ENCODE assay signal across 5 fruit fly cellular contexts in genomic region chr3L:546819-547441, dm6.
A peak's percentile ranks its signal among the peaks of the same experiment; 100 is the strongest.
TF ChIP-seq lines count a peak whose summit lies in the region.

No protein-coding gene starts in this region.

- no peak for TF ChIP-seq CTCF in whole organism, embryonic (GFP tag; optimal IDR thresholded peaks at IDR 0.05; lab: Kevin White, UChicago)

TF ChIP-seq in whole organism, adult, 20 proteins besides CTCF, POLR2A, EP300 and RAD21:
- TF ChIP-seq cic (GFP tag; optimal IDR thresholded peaks at IDR 0.05; lab: Kevin White, UChicago) (no peak), CG7045 (GFP tag; optimal IDR thresholded peaks at IDR 0.05; lab: Kevin White, UChicago) (no peak), tj (GFP tag; optimal IDR thresholded peaks at IDR 0.05; lab: Kevin White, UChicago) (no peak), CG14711 (tag; optimal IDR thresholded peaks at IDR 0.05; lab: Kevin White, UChicago) (peak; percentile 27), bab1 (GFP tag; optimal IDR thresholded peaks at IDR 0.05; lab: Kevin White, UChicago) (peak; percentile 77), CG1620 (GFP tag; optimal IDR thresholded peaks at IDR 0.05; lab: Kevin White, UChicago) (peak; percentile 5), CG12768 (GFP tag; optimal IDR thresholded peaks at IDR 0.05; lab: Kevin White, UChicago) (no peak), CG7101 (tag; optimal IDR thresholded peaks at IDR 0.05; lab: Kevin White, UChicago) (peak; percentile 74), Hr96 (GFP tag; optimal IDR thresholded peaks at IDR 0.05; lab: Kevin White, UChicago) (no peak), CG11617 (GFP tag; optimal IDR thresholded peaks at IDR 0.05; lab: Kevin White, UChicago) (peak; percentile 23)
TF ChIP-seq in whole organism, adult: peak in this region for 5.

TF ChIP-seq in whole organism, embryonic, 481 proteins besides CTCF, POLR2A, EP300 and RAD21 (continues in another document):
- peak; percentile 11 for TF ChIP-seq emc (GFP tag; optimal IDR thresholded peaks at IDR 0.05; lab: Kevin White, UChicago)
- TF ChIP-seq CG17802 (tag; optimal IDR thresholded peaks at IDR 0.05; lab: Kevin White, UChicago), result no peak
- TF ChIP-seq HLH54F (GFP tag; optimal IDR thresholded peaks at IDR 0.05; lab: Kevin White, UChicago), result peak; percentile 92
- TF ChIP-seq CG1832 (GFP tag; optimal IDR thresholded peaks at IDR 0.05; lab: Kevin White, UChicago), result no peak
- peak; percentile 84 for TF ChIP-seq CG18619 (GFP tag; optimal IDR thresholded peaks at IDR 0.05; lab: Kevin White, UChicago)
- peak; percentile 85 for TF ChIP-seq fd3F (GFP tag; optimal IDR thresholded peaks at IDR 0.05; lab: Kevin White, UChicago)
- peak; percentile 77 for TF ChIP-seq CG12071 (GFP tag; optimal IDR thresholded peaks at IDR 0.05; lab: Kevin White, UChicago)
- no peak for TF ChIP-seq CG5245 (GFP tag; optimal IDR thresholded peaks at IDR 0.05; lab: Kevin White, UChicago)
- TF ChIP-seq CG4730 (GFP tag; IDR thresholded peaks at IDR 0.05; lab: Robert Waterston, UW), result peak; percentile 67; the same call in 1 of the 2 replicates
- peak; percentile 66 for TF ChIP-seq CG4282 (GFP tag; optimal IDR thresholded peaks at IDR 0.05; lab: Kevin White, UChicago)
- TF ChIP-seq Blimp-1 (GFP tag; optimal IDR thresholded peaks at IDR 0.05; lab: Kevin White, UChicago), result no peak
- TF ChIP-seq CG9932 (GFP tag; IDR thresholded peaks at IDR 0.05; lab: Robert Waterston, UW), result peak; percentile 99
- peak; percentile 79 for TF ChIP-seq CG11695 (GFP tag; IDR thresholded peaks at IDR 0.05; lab: Robert Waterston, UW)
- TF ChIP-seq Kr (GFP tag; optimal IDR thresholded peaks at IDR 0.05; lab: Kevin White, UChicago), result no peak
- peak; percentile 65 for TF ChIP-seq Usf (GFP tag; optimal IDR thresholded peaks at IDR 0.05; lab: Kevin White, UChicago)
- no peak for TF ChIP-seq phol (tag; optimal IDR thresholded peaks at IDR 0.05; lab: Kevin White, UChicago)
- peak; percentile 95 for TF ChIP-seq mam (GFP tag; optimal IDR thresholded peaks at IDR 0.05; lab: Kevin White, UChicago)
- TF ChIP-seq gce (GFP tag; IDR thresholded peaks at IDR 0.05; lab: Robert Waterston, UW), result no peak
- TF ChIP-seq lbe (GFP tag; optimal IDR thresholded peaks at IDR 0.05; lab: Kevin White, UChicago), result no peak
- peak; percentile 83; the same call in 2 of the 3 replicates for TF ChIP-seq CG2889 (GFP tag; IDR thresholded peaks at IDR 0.05; lab: Robert Waterston, UW)

TF ChIP-seq in whole organism, prepupa, 60 proteins besides CTCF, POLR2A, EP300 and RAD21 (continues in another document):
- TF ChIP-seq Hr38 (GFP tag; optimal IDR thresholded peaks at IDR 0.05; lab: Kevin White, UChicago) (no peak), dac (GFP tag; optimal IDR thresholded peaks at IDR 0.05; lab: Kevin White, UChicago) (no peak), pdm3 (GFP tag; optimal IDR thresholded peaks at IDR 0.05; lab: Kevin White, UChicago) (peak; percentile 44), Lpt (GFP tag; optimal IDR thresholded peaks at IDR 0.05; lab: Kevin White, UChicago) (no peak), CG31627 (GFP tag; optimal IDR thresholded peaks at IDR 0.05; lab: Kevin White, UChicago) (peak; percentile 65), Eip75B (GFP tag; optimal IDR thresholded peaks at IDR 0.05; lab: Kevin White, UChicago) (no peak), Ets96B (tag; optimal IDR thresholded peaks at IDR 0.05; lab: Kevin White, UChicago) (no peak), vri (GFP tag; optimal IDR thresholded peaks at IDR 0.05; lab: Kevin White, UChicago) (peak; percentile 24), CG6792 (GFP tag; optimal IDR thresholded peaks at IDR 0.05; lab: Kevin White, UChicago) (no peak), CG8632 (GFP tag; optimal IDR thresholded peaks at IDR 0.05; lab: Kevin White, UChicago) (no peak), CG8119 (GFP tag; IDR thresholded peaks at IDR 0.05; lab: Robert Waterston, UW) (no peak), Hr39 (GFP tag; optimal IDR thresholded peaks at IDR 0.05; lab: Kevin White, UChicago) (peak; percentile 64), net (GFP tag; optimal IDR thresholded peaks at IDR 0.05; lab: Kevin White, UChicago) (no peak), CG11294 (GFP tag; IDR thresholded peaks at IDR 0.05; lab: Robert Waterston, UW) (peak; percentile 29; the same call in 1 of the 2 replicates), Sox102F (GFP tag; optimal IDR thresholded peaks at IDR 0.05; lab: Kevin White, UChicago) (peak; percentile 22), dsx (GFP tag; optimal IDR thresholded peaks at IDR 0.05; lab: Kevin White, UChicago; ENCODE audit: poor library complexity, severe bottlenecking) (no peak), esn (GFP tag; optimal IDR thresholded peaks at IDR 0.05; lab: Kevin White, UChicago) (peak; percentile 59), acj6 (GFP tag; optimal IDR thresholded peaks at IDR 0.05; lab: Kevin White, UChicago) (peak; percentile 6), topi (GFP tag; optimal IDR thresholded peaks at IDR 0.05; lab: Kevin White, UChicago) (peak; percentile 46), CG8319 (GFP tag; optimal IDR thresholded peaks at IDR 0.05; lab: Kevin White, UChicago) (no peak), eg (GFP tag; IDR thresholded peaks at IDR 0.05; lab: Robert Waterston, UW) (peak; percentile 71), fd59A (GFP tag; optimal IDR thresholded peaks at IDR 0.05; lab: Kevin White, UChicago) (no peak)

TF ChIP-seq in whole organism, pupa, 21 proteins besides CTCF, POLR2A, EP300 and RAD21:
- TF ChIP-seq Pif1B (GFP tag; optimal IDR thresholded peaks at IDR 0.05; lab: Kevin White, UChicago) (no peak), EcR (GFP tag; optimal IDR thresholded peaks at IDR 0.05; lab: Kevin White, UChicago) (no peak), CG17806 (tag; optimal IDR thresholded peaks at IDR 0.05; lab: Kevin White, UChicago) (no peak), rn (GFP tag; IDR thresholded peaks at IDR 0.05; lab: Robert Waterston, UW) (no peak), CG8159 (tag; optimal IDR thresholded peaks at IDR 0.05; lab: Kevin White, UChicago) (no peak), CG32121 (GFP tag; IDR thresholded peaks at IDR 0.05; lab: Robert Waterston, UW) (peak; percentile 71; the same call in 1 of the 2 replicates), gl (tag; optimal IDR thresholded peaks at IDR 0.05; lab: Kevin White, UChicago) (no peak), Ets98B (GFP tag; IDR thresholded peaks at IDR 0.05; lab: Robert Waterston, UW) (peak; percentile 63), CG9948 (tag; optimal IDR thresholded peaks at IDR 0.05; lab: Kevin White, UChicago) (no peak), CG14655 (GFP tag; optimal IDR thresholded peaks at IDR 0.05; lab: Kevin White, UChicago) (no peak), CG10348 (GFP tag; IDR thresholded peaks at IDR 0.05; lab: Robert Waterston, UW) (no peak), CG12605 (GFP tag; IDR thresholded peaks at IDR 0.05; lab: Robert Waterston, UW) (no peak), Snoo (tag; optimal IDR thresholded peaks at IDR 0.05; lab: Kevin White, UChicago) (peak; percentile 10), CG34367 (tag; optimal IDR thresholded peaks at IDR 0.05; lab: Kevin White, UChicago) (no peak), CG4496 (GFP tag; IDR thresholded peaks at IDR 0.05; lab: Robert Waterston, UW) (0 out of 3 replicates have a peak, but pooled peaks have one; percentile 48), CG15710 (tag; optimal IDR thresholded peaks at IDR 0.05; lab: Kevin White, UChicago) (no peak), CG13204 (GFP tag; optimal IDR thresholded peaks at IDR 0.05; lab: Kevin White, UChicago) (no peak), D1 (tag; optimal IDR thresholded peaks at IDR 0.05; lab: Kevin White, UChicago) (no peak), fd96Ca (GFP tag; IDR thresholded peaks at IDR 0.05; lab: Robert Waterston, UW) (peak; percentile 48; the same call in 2 of the 3 replicates), CG8301 (tag; optimal IDR thresholded peaks at IDR 0.05; lab: Kevin White, UChicago) (no peak), Pif1A (GFP tag; optimal IDR thresholded peaks at IDR 0.05; lab: Kevin White, UChicago) (no peak)

TF ChIP-seq in whole organism, wandering third instar larva, 38 proteins besides CTCF, POLR2A, EP300 and RAD21 (continues in another document):
- TF ChIP-seq h (GFP tag; optimal IDR thresholded peaks at IDR 0.05; lab: Kevin White, UChicago) (peak; percentile 57), OdsH (GFP tag; optimal IDR thresholded peaks at IDR 0.05; lab: Kevin White, UChicago) (peak; percentile 59), jim (GFP tag; optimal IDR thresholded peaks at IDR 0.05; lab: Kevin White, UChicago) (no peak), tai (GFP tag; optimal IDR thresholded peaks at IDR 0.05; lab: Kevin White, UChicago) (peak; percentile 51), foxo (GFP tag; optimal IDR thresholded peaks at IDR 0.05; lab: Kevin White, UChicago) (peak; percentile 5 to 69), GATAd (GFP tag; optimal IDR thresholded peaks at IDR 0.05; lab: Kevin White, UChicago) (no peak), Dfd (GFP tag; optimal IDR thresholded peaks at IDR 0.05; lab: Kevin White, UChicago) (no peak), pan (optimal IDR thresholded peaks at IDR 0.05; lab: Kevin White, UChicago) (no peak), fru (GFP tag; optimal IDR thresholded peaks at IDR 0.05; lab: Kevin White, UChicago) (peak; percentile 54), sage (GFP tag; optimal IDR thresholded peaks at IDR 0.05; lab: Kevin White, UChicago) (no peak), lola (GFP tag; optimal IDR thresholded peaks at IDR 0.05; lab: Kevin White, UChicago) (no peak), HLH106 (tag; optimal IDR thresholded peaks at IDR 0.05; lab: Kevin White, UChicago) (peak; percentile 50), rgr (GFP tag; optimal IDR thresholded peaks at IDR 0.05; lab: Kevin White, UChicago) (peak; percentile 73), ey (GFP tag; optimal IDR thresholded peaks at IDR 0.05; lab: Kevin White, UChicago) (peak; percentile 69), Hr78 (GFP tag; optimal IDR thresholded peaks at IDR 0.05; lab: Kevin White, UChicago) (no peak), woc (GFP tag; optimal IDR thresholded peaks at IDR 0.05; lab: Kevin White, UChicago) (peak; percentile 53), Myc (optimal IDR thresholded peaks at IDR 0.05; lab: Kevin White, UChicago) (no peak), Vsx2 (GFP tag; optimal IDR thresholded peaks at IDR 0.05; lab: Kevin White, UChicago; ENCODE audit: partially characterized antibody) (no peak), Abd-B (GFP tag; optimal IDR thresholded peaks at IDR 0.05; lab: Kevin White, UChicago) (no peak), usp (GFP tag; optimal IDR thresholded peaks at IDR 0.05; lab: Kevin White, UChicago) (no peak), Rel (GFP tag; optimal IDR thresholded peaks at IDR 0.05; lab: Kevin White, UChicago) (no peak), Rel (tag; optimal IDR thresholded peaks at IDR 0.05; lab: Kevin White, UChicago) (no peak), brk (GFP tag; optimal IDR thresholded peaks at IDR 0.05; lab: Kevin White, UChicago) (no peak), Hr83 (GFP tag; optimal IDR thresholded peaks at IDR 0.05; lab: Kevin White, UChicago; ENCODE audit: poor library complexity, severe bottlenecking) (peak; percentile 27), Dif (GFP tag; optimal IDR thresholded peaks at IDR 0.05; lab: Kevin White, UChicago; ENCODE audit: partially characterized antibody) (no peak), CrebA (GFP tag; optimal IDR thresholded peaks at IDR 0.05; lab: Kevin White, UChicago; ENCODE audit: borderline replicate concordance) (no peak), br (GFP tag; optimal IDR thresholded peaks at IDR 0.05; lab: Kevin White, UChicago) (peak; percentile 53), dmrt93B (GFP tag; optimal IDR thresholded peaks at IDR 0.05; lab: Kevin White, UChicago) (no peak)
